Worm (Caenorhabditis elegans) whole organism, L2 larva: ENCODE measurements around the gene Y97E10C.1.

Source experiments
- C34F6.9 ChIP-seq: fragments of 150-350 bp; optimal IDR thresholded peaks from 2 replicates; lab custom pipeline; 2014; ENCODE audit warnings: missing biosample characterization, missing genetic modification characterization
- F13H6.1 ChIP-seq: sonication (generic microtip); optimal IDR thresholded peaks from 2 replicates; lab custom pipeline; 2016; ENCODE audit warnings: missing genetic modification characterization, missing compliant biosample characterization
- R02D3.7 ChIP-seq: fragments of 150-350 bp; optimal IDR thresholded peaks from 2 replicates; lab custom pipeline; 2014; ENCODE audit warnings: missing biosample characterization, missing genetic modification characterization
- Y55F3AM.14 ChIP-seq: fragments of 200-800 bp; sonication (Bioruptor generic); optimal IDR thresholded peaks from 2 replicates; lab custom pipeline; 2018; ENCODE audit warnings: mild to moderate bottlenecking, missing genetic modification characterization, missing compliant biosample characterization
- ZK546.5 ChIP-seq: sonication (generic microtip); optimal IDR thresholded peaks from 2 replicates; lab custom pipeline; 2017; ENCODE audit warnings: missing biosample characterization, missing genetic modification characterization
- alr-1 ChIP-seq: fragments of 150-350 bp; optimal IDR thresholded peaks from 2 replicates; lab custom pipeline; 2014; ENCODE audit warnings: missing biosample characterization, missing genetic modification characterization
- aly-2 ChIP-seq: fragments of 150-350 bp; optimal IDR thresholded peaks from 2 replicates; lab custom pipeline; 2014; ENCODE audit warnings: missing biosample characterization, missing genetic modification characterization
- ama-1 ChIP-seq: fragments of 150-350 bp; optimal IDR thresholded peaks from 2 replicates; lab custom pipeline; 2018; ENCODE audit warnings: inconsistent platforms
- blmp-1 ChIP-seq: sonication (generic microtip); optimal IDR thresholded peaks from 2 replicates; lab custom pipeline; 2017; ENCODE audit warnings: missing genetic modification characterization, mild to moderate bottlenecking, missing compliant biosample characterization, antibody characterized with exemption, moderate library complexity; ENCODE audit not compliant: insufficient read depth
- ceh-16 ChIP-seq: fragments of 150-350 bp; optimal IDR thresholded peaks from 2 replicates; lab custom pipeline; 2014; ENCODE audit warnings: missing biosample characterization, missing genetic modification characterization
- ceh-82 ChIP-seq: fragments of 150-350 bp; optimal IDR thresholded peaks from 2 replicates; lab custom pipeline; 2014; ENCODE audit warnings: missing biosample characterization, missing genetic modification characterization
- crh-2 ChIP-seq: sonication (generic microtip); optimal IDR thresholded peaks from 2 replicates; lab custom pipeline; 2017; ENCODE audit warnings: missing biosample characterization, missing genetic modification characterization
- dmd-4 ChIP-seq: sonication (generic microtip); optimal IDR thresholded peaks from 2 replicates; lab custom pipeline; 2017; ENCODE audit warnings: missing biosample characterization, missing genetic modification characterization
- egl-27 ChIP-seq: sonication (generic microtip); optimal IDR thresholded peaks from 3 replicates; lab custom pipeline; 2017; ENCODE audit warnings: missing biosample characterization, missing genetic modification reagents, missing genetic modification characterization
- elt-3 ChIP-seq: sonication (generic microtip); optimal IDR thresholded peaks from 2 replicates; lab custom pipeline; 2017; ENCODE audit warnings: missing biosample characterization, missing genetic modification characterization
- fos-1 ChIP-seq: fragments of 150-350 bp; optimal IDR thresholded peaks from 2 replicates; lab custom pipeline; 2014; ENCODE audit warnings: missing biosample characterization, missing genetic modification characterization
- gmeb-1 ChIP-seq: fragments of 150-350 bp; optimal IDR thresholded peaks from 2 replicates; lab custom pipeline; 2014; ENCODE audit warnings: missing biosample characterization, missing genetic modification characterization
- lin-11 ChIP-seq: fragments of 150-350 bp; sonication (generic microtip); optimal IDR thresholded peaks from 2 replicates; lab custom pipeline; 2014; ENCODE audit warnings: missing biosample characterization, missing genetic modification characterization, inconsistent platforms, mixed read lengths
- lin-13 ChIP-seq: fragments of 150-350 bp; optimal IDR thresholded peaks from 2 replicates; lab custom pipeline; 2014; ENCODE audit warnings: missing biosample characterization, missing genetic modification reagents, missing genetic modification characterization
- lin-39 ChIP-seq: fragments of 150-350 bp; optimal IDR thresholded peaks from 2 replicates; lab custom pipeline; 2014; ENCODE audit warnings: missing biosample characterization, missing genetic modification reagents, missing genetic modification characterization
- lsy-2 ChIP-seq, 2 experiments: fragments of 150-350 bp in 1 of 2; sonication (generic microtip) in 1 of 2; optimal IDR thresholded peaks; 2 replicates each; lab custom pipeline; 2014 to 2017; ENCODE audit warnings: missing biosample characterization in 2 of 2, missing genetic modification characterization in 2 of 2
- mab-5 ChIP-seq: fragments of 150-350 bp; optimal IDR thresholded peaks from 2 replicates; lab custom pipeline; 2014; ENCODE audit warnings: missing biosample characterization, missing genetic modification characterization
- mbf-1 ChIP-seq: sonication (generic microtip); optimal IDR thresholded peaks from 2 replicates; lab custom pipeline; 2017; ENCODE audit warnings: missing biosample characterization, missing genetic modification characterization
- mdl-1 ChIP-seq, 2 experiments: fragments of 150-350 bp in 1 of 2; sonication (generic microtip) in 1 of 2; optimal IDR thresholded peaks; 2 replicates each; lab custom pipeline; 2017; ENCODE audit warnings: missing biosample characterization in 2 of 2, missing genetic modification characterization in 2 of 2
- nhr-10 ChIP-seq: sonication (generic microtip); optimal IDR thresholded peaks from 2 replicates; lab custom pipeline; 2017; ENCODE audit warnings: missing biosample characterization, missing genetic modification characterization
- nhr-12 ChIP-seq: fragments of 150-350 bp; optimal IDR thresholded peaks from 2 replicates; lab custom pipeline; 2014; ENCODE audit warnings: missing biosample characterization, missing genetic modification characterization
- nhr-129 ChIP-seq: fragments of 150-350 bp; optimal IDR thresholded peaks from 2 replicates; lab custom pipeline; 2014; ENCODE audit warnings: missing biosample characterization, missing genetic modification characterization
- nhr-21 ChIP-seq: fragments of 150-350 bp; optimal IDR thresholded peaks from 2 replicates; lab custom pipeline; 2014; ENCODE audit warnings: missing biosample characterization, missing genetic modification characterization
- nhr-23 ChIP-seq: fragments of 150-350 bp; optimal IDR thresholded peaks from 2 replicates; lab custom pipeline; 2014; ENCODE audit warnings: missing biosample characterization, missing genetic modification reagents, missing genetic modification characterization
- nhr-237 ChIP-seq: fragments of 150-350 bp; optimal IDR thresholded peaks from 2 replicates; lab custom pipeline; 2014; ENCODE audit warnings: missing biosample characterization, missing genetic modification characterization
- nhr-25 ChIP-seq: fragments of 150-350 bp; sonication (generic microtip); optimal IDR thresholded peaks from 3 replicates; lab custom pipeline; 2014; ENCODE audit warnings: missing biosample characterization, missing genetic modification characterization
- nhr-6 ChIP-seq: fragments of 150-350 bp; optimal IDR thresholded peaks from 2 replicates; lab custom pipeline; 2014; ENCODE audit warnings: missing biosample characterization, missing genetic modification characterization
- nhr-77 ChIP-seq: fragments of 150-350 bp; optimal IDR thresholded peaks from 2 replicates; lab custom pipeline; 2014; ENCODE audit warnings: missing biosample characterization, missing genetic modification characterization
- sem-4 ChIP-seq: fragments of 150-350 bp; optimal IDR thresholded peaks from 2 replicates; lab custom pipeline; 2014; ENCODE audit warnings: missing biosample characterization, missing genetic modification reagents, missing genetic modification characterization
- skn-1 ChIP-seq: sonication (generic microtip); optimal IDR thresholded peaks from 2 replicates; lab custom pipeline; 2017; ENCODE audit warnings: missing biosample characterization, missing genetic modification characterization
- sma-3 ChIP-seq: sonication (generic microtip); optimal IDR thresholded peaks from 2 replicates; lab custom pipeline; 2016; ENCODE audit warnings: missing genetic modification reagents, missing genetic modification characterization, missing compliant biosample characterization
- sma-9 ChIP-seq, 2 experiments: fragments of 150-350 bp in 1 of 2; sonication (generic microtip) in 1 of 2; optimal IDR thresholded peaks; 2 replicates each; lab custom pipeline; 2014 to 2016; ENCODE audit warnings: missing genetic modification characterization in 2 of 2, mild to moderate bottlenecking in 1 of 2, missing biosample characterization in 1 of 2, missing compliant biosample characterization in 1 of 2, missing genetic modification reagents in 1 of 2, moderate library complexity in 1 of 2
- snpc-4 ChIP-seq: fragments of 150-350 bp; optimal IDR thresholded peaks from 2 replicates; lab custom pipeline; 2014; ENCODE audit warnings: missing biosample characterization, missing genetic modification characterization
- unc-39 ChIP-seq: fragments of 150-350 bp; optimal IDR thresholded peaks from 2 replicates; lab custom pipeline; 2014; ENCODE audit warnings: missing biosample characterization, missing genetic modification characterization
- unc-55 ChIP-seq: fragments of 150-350 bp; sonication (generic microtip); optimal IDR thresholded peaks from 3 replicates; lab custom pipeline; 2014; ENCODE audit warnings: missing biosample characterization, missing genetic modification reagents, missing genetic modification characterization
- unc-62 ChIP-seq: fragments of 150-350 bp; optimal IDR thresholded peaks from 2 replicates; lab custom pipeline; 2014; ENCODE audit warnings: missing biosample characterization, missing genetic modification reagents, missing genetic modification characterization
- zag-1 ChIP-seq: fragments of 150-350 bp; optimal IDR thresholded peaks from 2 replicates; lab custom pipeline; 2014; ENCODE audit warnings: missing biosample characterization, missing genetic modification characterization
- ztf-11 ChIP-seq: sonication (generic microtip); optimal IDR thresholded peaks from 2 replicates; lab custom pipeline; 2017; ENCODE audit warnings: missing biosample characterization, missing genetic modification characterization
- ztf-4 ChIP-seq: fragments of 150-350 bp; optimal IDR thresholded peaks from 2 replicates; lab custom pipeline; 2014; ENCODE audit warnings: missing biosample characterization, missing genetic modification characterization

Gene Y97E10C.1

ce11 chrV:7730488-7730887 lies 1.8 kb downstream of the Y97E10C.1 start:
- TF ChIP-seq ceh-16 (tag; lab: Kevin White, UChicago) (no peak), mab-5 (tag; lab: Kevin White, UChicago) (no peak), nhr-25 (peak; percentile 46), lin-13 (GFP tag; lab: Kevin White, UChicago) (peak; percentile 44), nhr-12 (tag; lab: Kevin White, UChicago) (no peak), ztf-11 (tag; lab: Kevin White, UChicago) (no peak), sem-4 (tag; lab: Kevin White, UChicago) (peak; percentile 19), zag-1 (tag; lab: Kevin White, UChicago) (no peak), Y55F3AM.14 (GFP tag; lab: Kevin White, UChicago) (peak; percentile 57), lin-39 (tag; lab: Kevin White, UChicago) (no peak), nhr-237 (tag; lab: Kevin White, UChicago) (no peak), nhr-77 (tag; lab: Kevin White, UChicago) (no peak), F13H6.1 (tag; lab: Kevin White, UChicago) (peak; percentile 68), unc-62 (GFP tag; lab: Kevin White, UChicago) (no peak), unc-55 (peak; percentile 24), nhr-129 (tag; lab: Kevin White, UChicago) (peak; percentile 67), gmeb-1 (peak; percentile 42), lin-11 (no peak), nhr-21 (tag; lab: Kevin White, UChicago) (peak; percentile 49), nhr-6 (peak; percentile 20), sma-3 (GFP tag; lab: Kevin White, UChicago) (peak; percentile 57), C34F6.9 (tag; lab: Kevin White, UChicago) (peak; percentile 15), skn-1 (tag; lab: Kevin White, UChicago) (no peak), ceh-82 (tag; lab: Kevin White, UChicago) (no peak), crh-2 (tag; lab: Kevin White, UChicago) (peak; percentile 68), lsy-2 (tag; optimal IDR thresholded peaks at IDR 0.05; lab: Kevin White, UChicago) (peak in 1 of 2 experiments; percentile 52), ztf-4 (tag; lab: Kevin White, UChicago) (peak; percentile 63), sma-9 (GFP tag; optimal IDR thresholded peaks at IDR 0.05; lab: Kevin White, UChicago) (peak; percentile 42), sma-9 (tag; optimal IDR thresholded peaks at IDR 0.05; lab: Kevin White, UChicago) (no peak), ama-1 (peak; percentile 61), nhr-23 (tag; lab: Kevin White, UChicago) (no peak), fos-1 (tag; lab: Kevin White, UChicago) (peak; percentile 63)

ce11 chrV:7733240-7733765 lies 4.6 kb downstream of the Y97E10C.1 start:
- peak; percentile 4 for TF ChIP-seq ceh-16 (tag; lab: Kevin White, UChicago)
- no peak for TF ChIP-seq ztf-4 (tag; lab: Kevin White, UChicago)
- TF ChIP-seq lin-13 (GFP tag; lab: Kevin White, UChicago), result peak; percentile 20
- TF ChIP-seq blmp-1 (tag; lab: Kevin White, UChicago), result no peak

ce11 chrV:7734909-7735308 lies 6.2 kb downstream of the Y97E10C.1 start, which contains the start of gene clic-1:
Gene clic-1 (minus strand): TSS chrV:7734911.
- no peak for TF ChIP-seq nhr-25
- no peak for TF ChIP-seq mbf-1 (tag; lab: Kevin White, UChicago)
- TF ChIP-seq sma-9 (GFP tag; optimal IDR thresholded peaks at IDR 0.05; lab: Kevin White, UChicago), result peak; percentile 41
- no peak for TF ChIP-seq sma-9 (tag; optimal IDR thresholded peaks at IDR 0.05; lab: Kevin White, UChicago)
- peak; percentile 48 for TF ChIP-seq lin-11
- no peak for TF ChIP-seq nhr-77 (tag; lab: Kevin White, UChicago)
- TF ChIP-seq aly-2, result no peak
- TF ChIP-seq alr-1 (tag; lab: Kevin White, UChicago), result no peak
- TF ChIP-seq blmp-1 (tag; lab: Kevin White, UChicago), result no peak
- no peak for TF ChIP-seq nhr-23 (tag; lab: Kevin White, UChicago)
- peak; percentile 58 for TF ChIP-seq lin-13 (GFP tag; lab: Kevin White, UChicago)
- TF ChIP-seq ceh-82 (tag; lab: Kevin White, UChicago), result no peak
- TF ChIP-seq R02D3.7 (tag; lab: Kevin White, UChicago), result no peak
- TF ChIP-seq gmeb-1, result peak; percentile 92
- TF ChIP-seq ZK546.5, result no peak
- TF ChIP-seq nhr-21 (tag; lab: Kevin White, UChicago), result peak; percentile 46
- no peak for TF ChIP-seq unc-62 (GFP tag; lab: Kevin White, UChicago)
- no peak for TF ChIP-seq dmd-4 (tag; lab: Kevin White, UChicago)
- no peak for TF ChIP-seq nhr-6
- no peak for TF ChIP-seq nhr-10 (tag; lab: Kevin White, UChicago)
- peak; percentile 42 for TF ChIP-seq fos-1 (tag; lab: Kevin White, UChicago)
- peak; percentile 53 for TF ChIP-seq snpc-4
- peak; percentile 53 for TF ChIP-seq F13H6.1 (tag; lab: Kevin White, UChicago)
- peak; percentile 4 for TF ChIP-seq zag-1 (tag; lab: Kevin White, UChicago)
- TF ChIP-seq ama-1, result peak; percentile 42
- TF ChIP-seq skn-1 (tag; lab: Kevin White, UChicago), result no peak
- no peak for TF ChIP-seq ztf-11 (tag; lab: Kevin White, UChicago)
- TF ChIP-seq sem-4 (tag; lab: Kevin White, UChicago), result no peak
- peak; percentile 7 for TF ChIP-seq egl-27 (tag; lab: Kevin White, UChicago)
- TF ChIP-seq unc-39 (tag; lab: Kevin White, UChicago), result no peak
- TF ChIP-seq sma-3 (GFP tag; lab: Kevin White, UChicago), result peak; percentile 21
- TF ChIP-seq crh-2 (tag; lab: Kevin White, UChicago), result peak; percentile 39
- TF ChIP-seq nhr-237 (tag; lab: Kevin White, UChicago), result no peak
- peak; percentile 40 for TF ChIP-seq nhr-129 (tag; lab: Kevin White, UChicago)
- no peak for TF ChIP-seq ztf-4 (tag; lab: Kevin White, UChicago)
- TF ChIP-seq mdl-1 (tag; optimal IDR thresholded peaks at IDR 0.05; lab: Kevin White, UChicago), result peak in 1 of 2 experiments; percentile 51
- TF ChIP-seq mab-5 (tag; lab: Kevin White, UChicago), result no peak
- no peak for TF ChIP-seq elt-3 (tag; lab: Kevin White, UChicago)
- no peak for TF ChIP-seq lin-39 (tag; lab: Kevin White, UChicago)
